Fruit fly (Drosophila melanogaster): Measurements from ENCODE around the gene Nepl3.

Nepl3 gene

DNA sequence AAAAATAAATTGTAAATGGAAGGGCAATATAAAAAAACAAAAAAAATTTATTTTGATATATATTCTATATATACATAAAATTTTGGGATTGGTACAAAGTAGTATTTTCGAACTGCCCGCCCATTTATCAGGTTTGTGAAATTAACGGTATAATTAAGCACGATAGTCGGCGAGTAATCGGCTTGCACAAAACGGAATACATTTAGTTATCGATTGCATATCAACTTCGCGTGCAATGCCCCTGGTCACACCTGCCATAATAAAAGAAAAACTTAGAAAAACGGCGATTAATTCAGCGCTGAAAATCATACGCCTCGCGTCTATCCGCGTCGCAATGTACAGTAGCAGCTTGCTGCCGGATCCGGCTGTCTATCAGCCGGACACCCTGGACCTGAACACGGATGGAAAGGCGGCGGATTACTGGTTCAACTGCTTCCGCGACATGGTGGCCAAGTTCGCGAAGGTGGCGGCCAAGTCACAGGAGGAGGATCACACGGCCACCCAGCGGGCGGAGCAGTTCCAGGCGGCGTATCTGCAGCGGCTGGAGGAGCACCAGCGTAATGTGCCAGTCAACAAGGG lies 35.8 kb upstream of the Nepl3 start, which contains the start of gene CG5828:
Gene CG5828, plus strand, starts transcription at position 205 of the 579 bp plus-strand sequence.
- TF ChIP-seq CG14655 (GFP tag; optimal IDR thresholded peaks at IDR 0.05) (no peak), Pif1A (GFP tag; optimal IDR thresholded peaks at IDR 0.05) (no peak), CG32121 (GFP tag; IDR thresholded peaks at IDR 0.05) (no peak), CG4496 (GFP tag; IDR thresholded peaks at IDR 0.05) (no peak), CG13204 (GFP tag; optimal IDR thresholded peaks at IDR 0.05) (no peak), CG34367 (tag; optimal IDR thresholded peaks at IDR 0.05) (no peak), D1 (tag; optimal IDR thresholded peaks at IDR 0.05) (no peak), Snoo (tag; optimal IDR thresholded peaks at IDR 0.05) (no peak), CG8159 (tag; optimal IDR thresholded peaks at IDR 0.05) (no peak), CG15710 (tag; optimal IDR thresholded peaks at IDR 0.05) (no peak), fd96Ca (GFP tag; IDR thresholded peaks at IDR 0.05) (no peak)

dm6 chr2L:5092992-5093695 lies 35.1 kb upstream of the Nepl3 start, which contains the start of gene Pgant5:
Gene Pgant5, minus strand, starts transcription at chr2L:5093592.
- TF ChIP-seq gl (tag; optimal IDR thresholded peaks at IDR 0.05) (no peak), fd96Ca (GFP tag; IDR thresholded peaks at IDR 0.05) (peak; percentile 30; the same call in 1 of the 3 replicates), D1 (tag; optimal IDR thresholded peaks at IDR 0.05) (peak; percentile 6), CG10348 (GFP tag; IDR thresholded peaks at IDR 0.05) (no peak), CG32121 (GFP tag; IDR thresholded peaks at IDR 0.05) (no peak), EcR (GFP tag; optimal IDR thresholded peaks at IDR 0.05) (peak; percentile 39), CG4496 (GFP tag; IDR thresholded peaks at IDR 0.05) (peak; percentile 53; the same call in 1 of the 3 replicates), CG12605 (GFP tag; IDR thresholded peaks at IDR 0.05) (no peak), Pif1A (GFP tag; optimal IDR thresholded peaks at IDR 0.05) (peak; percentile 42), CG17806 (tag; optimal IDR thresholded peaks at IDR 0.05) (no peak), CG8301 (tag; optimal IDR thresholded peaks at IDR 0.05) (no peak), CG9948 (tag; optimal IDR thresholded peaks at IDR 0.05) (no peak), rn (GFP tag; IDR thresholded peaks at IDR 0.05) (no peak), CG8159 (tag; optimal IDR thresholded peaks at IDR 0.05) (no peak), Pif1B (GFP tag; optimal IDR thresholded peaks at IDR 0.05) (no peak), Ets98B (GFP tag; IDR thresholded peaks at IDR 0.05) (peak; percentile 24; the same call in 1 of the 2 replicates), CG14655 (GFP tag; optimal IDR thresholded peaks at IDR 0.05) (no peak), Snoo (tag; optimal IDR thresholded peaks at IDR 0.05) (no peak), CG34367 (tag; optimal IDR thresholded peaks at IDR 0.05) (no peak), CG15710 (tag; optimal IDR thresholded peaks at IDR 0.05) (peak; percentile 7), CG13204 (GFP tag; optimal IDR thresholded peaks at IDR 0.05) (peak; percentile 34)

DNA sequence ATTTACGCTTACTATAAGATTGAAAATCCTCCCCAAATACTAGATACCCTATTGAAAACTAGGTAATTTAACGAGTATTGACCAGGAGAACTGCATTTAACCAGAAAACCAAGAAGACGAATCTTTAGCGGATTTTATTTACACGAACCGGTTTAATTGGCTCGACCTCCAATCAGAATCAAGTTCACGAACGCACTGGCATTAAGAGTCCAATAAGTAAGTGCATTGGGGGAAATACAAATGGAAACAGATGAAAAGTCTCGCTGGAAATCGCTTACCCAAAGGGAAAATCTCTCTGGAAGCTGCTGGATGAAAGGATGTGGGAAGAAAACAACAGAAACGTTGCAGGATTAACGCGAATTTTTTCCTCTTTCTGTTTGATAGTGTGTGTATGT lies 34.5 kb upstream of the Nepl3 start:
- TF ChIP-seq EcR (GFP tag; optimal IDR thresholded peaks at IDR 0.05) (peak; percentile 64), CG13204 (GFP tag; optimal IDR thresholded peaks at IDR 0.05) (no peak), Pif1A (GFP tag; optimal IDR thresholded peaks at IDR 0.05) (no peak)

DNA sequence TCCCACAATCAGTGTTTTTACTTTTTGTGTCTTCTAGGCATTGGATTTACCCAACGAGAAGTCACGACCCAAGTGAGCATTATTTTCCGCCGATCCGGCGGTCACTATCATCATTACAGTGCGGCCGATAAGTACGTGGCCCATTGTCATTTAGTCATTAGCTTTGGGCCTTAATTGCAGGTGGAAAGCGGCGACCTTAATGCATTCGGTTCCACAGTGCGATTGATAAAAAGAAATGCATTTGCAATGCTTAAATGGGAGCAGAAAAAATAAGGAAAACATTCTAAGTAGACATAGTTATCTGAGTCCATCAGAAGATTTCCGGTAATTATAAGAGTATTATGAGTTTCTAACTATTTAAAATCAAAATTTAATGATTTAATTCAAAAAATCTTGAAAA lies 34.1 kb upstream of the Nepl3 start:
- no peak for TF ChIP-seq CG8301 (tag; optimal IDR thresholded peaks at IDR 0.05)
- TF ChIP-seq fd96Ca (GFP tag; IDR thresholded peaks at IDR 0.05), result no peak
- no peak for TF ChIP-seq gl (tag; optimal IDR thresholded peaks at IDR 0.05)
- no peak for TF ChIP-seq CG12605 (GFP tag; IDR thresholded peaks at IDR 0.05)
- no peak for TF ChIP-seq CG32121 (GFP tag; IDR thresholded peaks at IDR 0.05)
- peak; percentile 34 for TF ChIP-seq Snoo (tag; optimal IDR thresholded peaks at IDR 0.05)
- peak; percentile 26 for TF ChIP-seq CG8159 (tag; optimal IDR thresholded peaks at IDR 0.05)
- TF ChIP-seq Ets98B (GFP tag; IDR thresholded peaks at IDR 0.05), result no peak
- TF ChIP-seq CG14655 (GFP tag; optimal IDR thresholded peaks at IDR 0.05), result peak; percentile 16
- TF ChIP-seq CG13204 (GFP tag; optimal IDR thresholded peaks at IDR 0.05), result no peak
- TF ChIP-seq CG34367 (tag; optimal IDR thresholded peaks at IDR 0.05), result no peak
- TF ChIP-seq CG15710 (tag; optimal IDR thresholded peaks at IDR 0.05), result peak; percentile 58
- TF ChIP-seq Pif1A (GFP tag; optimal IDR thresholded peaks at IDR 0.05), result peak; percentile 3
- peak; percentile 28 for TF ChIP-seq CG9948 (tag; optimal IDR thresholded peaks at IDR 0.05)
- TF ChIP-seq EcR (GFP tag; optimal IDR thresholded peaks at IDR 0.05), result no peak

DNA sequence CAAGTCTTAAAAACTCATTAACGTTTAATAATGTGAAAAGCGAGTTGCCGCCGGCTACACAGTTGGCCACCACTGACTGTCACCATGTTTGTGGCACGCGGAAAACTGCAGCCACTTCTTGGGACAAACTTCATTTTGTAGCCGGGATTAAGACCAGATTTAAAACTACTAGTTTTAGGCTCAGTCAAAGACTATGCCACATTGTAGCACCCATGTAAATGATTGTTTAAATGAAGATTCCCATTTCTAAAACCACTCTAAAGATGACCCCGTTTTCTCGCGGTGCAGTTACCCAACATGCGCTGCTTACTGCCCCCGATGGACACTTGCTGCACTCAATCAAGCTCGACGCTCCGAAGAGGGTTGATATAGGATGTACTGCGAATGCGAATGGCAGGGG lies 32.3 kb upstream of the Nepl3 start:
- TF ChIP-seq Snoo (tag; optimal IDR thresholded peaks at IDR 0.05) (no peak), Pif1B (GFP tag; optimal IDR thresholded peaks at IDR 0.05) (no peak), CG8301 (tag; optimal IDR thresholded peaks at IDR 0.05) (peak; percentile 60), gl (tag; optimal IDR thresholded peaks at IDR 0.05) (no peak), CG14655 (GFP tag; optimal IDR thresholded peaks at IDR 0.05) (peak; percentile 55), CG34367 (tag; optimal IDR thresholded peaks at IDR 0.05) (peak; percentile 0), CG15710 (tag; optimal IDR thresholded peaks at IDR 0.05) (peak; percentile 41), CG17806 (tag; optimal IDR thresholded peaks at IDR 0.05) (peak; percentile 44), CG12605 (GFP tag; IDR thresholded peaks at IDR 0.05) (peak; percentile 31; the same call in 1 of the 2 replicates), CG10348 (GFP tag; IDR thresholded peaks at IDR 0.05) (0 out of 2 replicates have a peak, but pooled peaks have one; percentile 20), CG8159 (tag; optimal IDR thresholded peaks at IDR 0.05) (peak; percentile 45), D1 (tag; optimal IDR thresholded peaks at IDR 0.05) (no peak), fd96Ca (GFP tag; IDR thresholded peaks at IDR 0.05) (peak; percentile 73; the same call in 2 of the 3 replicates), CG4496 (GFP tag; IDR thresholded peaks at IDR 0.05) (peak; percentile 57; the same call in 1 of the 3 replicates), CG13204 (GFP tag; optimal IDR thresholded peaks at IDR 0.05) (no peak), rn (GFP tag; IDR thresholded peaks at IDR 0.05) (0 out of 2 replicates have a peak, but pooled peaks have one; percentile 28), Pif1A (GFP tag; optimal IDR thresholded peaks at IDR 0.05) (peak; percentile 59), EcR (GFP tag; optimal IDR thresholded peaks at IDR 0.05) (no peak), CG9948 (tag; optimal IDR thresholded peaks at IDR 0.05) (peak; percentile 24), CG32121 (GFP tag; IDR thresholded peaks at IDR 0.05) (peak; percentile 41; the same call in 1 of the 2 replicates), Ets98B (GFP tag; IDR thresholded peaks at IDR 0.05) (peak; percentile 16; the same call in 1 of the 2 replicates)
